Fruit fly (Drosophila melanogaster) whole organism, wandering third instar larva: ENCODE results near the gene Rbf2.

Source experiments
- Abd-B ChIP-seq: fragments of >200 bp; optimal IDR thresholded peaks from 2 replicates; lab custom pipeline; 2017; ENCODE audit warnings: missing biosample characterization, missing genetic modification characterization
- CG32264 ChIP-seq: fragments of 200-800 bp; sonication (Bioruptor generic); optimal IDR thresholded peaks from 2 replicates; lab custom pipeline; 2016; ENCODE audit warnings: missing biosample characterization, missing genetic modification characterization
- CG9705 ChIP-seq: fragments of 200-800 bp; sonication (Bioruptor generic); optimal IDR thresholded peaks from 2 replicates; lab custom pipeline; 2018; ENCODE audit warnings: missing biosample characterization, mild to moderate bottlenecking, missing genetic modification characterization
- CrebA ChIP-seq: fragments of 200-800 bp; sonication (Bioruptor generic); optimal IDR thresholded peaks from 2 replicates; lab custom pipeline; 2016; ENCODE audit warnings: missing biosample characterization, mild to moderate bottlenecking, missing genetic modification characterization, borderline replicate concordance
- Dfd ChIP-seq: fragments of >200 bp; optimal IDR thresholded peaks from 2 replicates; lab custom pipeline; 2017; ENCODE audit warnings: missing biosample characterization, missing genetic modification characterization
- Dif ChIP-seq: fragments of 200-275, 200-300 bp; sonication (Bioruptor generic); optimal IDR thresholded peaks from 2 replicates; lab custom pipeline; 2018; ENCODE audit warnings: missing biosample characterization, missing genetic modification characterization; ENCODE audit not compliant: partially characterized antibody
- GATAd ChIP-seq: sonication (Bioruptor generic); optimal IDR thresholded peaks from 2 replicates; lab custom pipeline; 2016; ENCODE audit warnings: missing biosample characterization, missing genetic modification characterization
- HLH106 ChIP-seq: fragments of 200-800 bp; optimal IDR thresholded peaks from 3 replicates; lab custom pipeline; 2019; ENCODE audit warnings: missing biosample characterization, mild to moderate bottlenecking, missing genetic modification characterization, moderate library complexity
- Hnf4 ChIP-seq: fragments of 200-800 bp; sonication (Bioruptor generic); optimal IDR thresholded peaks from 2 replicates; lab custom pipeline; 2016; ENCODE audit warnings: missing biosample characterization, mild to moderate bottlenecking, missing genetic modification characterization
- Hr78 ChIP-seq: fragments of >200 bp; optimal IDR thresholded peaks from 2 replicates; lab custom pipeline; 2017; ENCODE audit warnings: missing biosample characterization, missing genetic modification characterization
- Hr83 ChIP-seq: fragments of 200-300 bp; sonication (Bioruptor generic); optimal IDR thresholded peaks from 2 replicates; lab custom pipeline; 2016; ENCODE audit warnings: missing biosample characterization, mild to moderate bottlenecking, missing genetic modification characterization, moderate library complexity; ENCODE audit not compliant: poor library complexity, severe bottlenecking
- Jra ChIP-seq: sonication (Bioruptor generic); optimal IDR thresholded peaks from 2 replicates; lab custom pipeline; 2016; ENCODE audit warnings: missing biosample characterization, missing genetic modification characterization
- Mio ChIP-seq: sonication (Bioruptor generic); optimal IDR thresholded peaks from 2 replicates; lab custom pipeline; 2016; ENCODE audit warnings: missing biosample characterization, missing genetic modification characterization
- Myc ChIP-seq: fragments of >200 bp; optimal IDR thresholded peaks from 2 replicates; lab custom pipeline; 2017
- N ChIP-seq: fragments of >200 bp; optimal IDR thresholded peaks from 2 replicates; lab custom pipeline; 2018; ENCODE audit warnings: missing biosample characterization, missing external identifiers, missing genetic modification characterization
- OdsH ChIP-seq: fragments of 200-800 bp; sonication (Bioruptor generic); optimal IDR thresholded peaks from 2 replicates; lab custom pipeline; 2016; ENCODE audit warnings: missing biosample characterization, mild to moderate bottlenecking, missing genetic modification characterization
- Rel ChIP-seq, 2 experiments: fragments of 200-800 bp; sonication (Bioruptor generic) in 1 of 2; optimal IDR thresholded peaks; 2 replicates in 1 of 2; 3 replicates in 1 of 2; lab custom pipeline; 2016 to 2019; ENCODE audit warnings: mild to moderate bottlenecking in 2 of 2, missing biosample characterization in 2 of 2, missing genetic modification characterization in 2 of 2, moderate library complexity in 1 of 2
- Sp1 ChIP-seq: fragments of 200-800 bp; sonication (Bioruptor generic); optimal IDR thresholded peaks from 3 replicates; lab custom pipeline; 2019; ENCODE audit warnings: missing biosample characterization, mild to moderate bottlenecking, missing genetic modification characterization, moderate library complexity
- Vsx2 ChIP-seq: fragments of 200-300, 225-300 bp; sonication (Bioruptor generic); optimal IDR thresholded peaks from 2 replicates; lab custom pipeline; 2018; ENCODE audit warnings: missing biosample characterization, missing genetic modification characterization; ENCODE audit not compliant: partially characterized antibody
- br ChIP-seq: fragments of 200-800 bp; sonication (Bioruptor generic); optimal IDR thresholded peaks from 2 replicates; lab custom pipeline; 2016; ENCODE audit warnings: missing biosample characterization, missing genetic modification characterization
- brk ChIP-seq: fragments of 200-800 bp; sonication (Bioruptor generic); optimal IDR thresholded peaks from 2 replicates; lab custom pipeline; 2016; ENCODE audit warnings: missing biosample characterization, mild to moderate bottlenecking, missing genetic modification characterization
- dl ChIP-seq, 2 experiments: fragments of 175-275, 200-275 bp in 1 of 2; fragments of 200-275 bp in 1 of 2; sonication (Bioruptor generic); optimal IDR thresholded peaks; lab custom pipeline; 2018; ENCODE audit warnings: mild to moderate bottlenecking in 2 of 2, missing biosample characterization in 2 of 2, missing genetic modification characterization in 2 of 2, moderate library complexity in 2 of 2; ENCODE audit not compliant: partially characterized antibody in 2 of 2, insufficient read depth in 1 of 2
- dmrt93B ChIP-seq: fragments of 200-800 bp; sonication (Bioruptor generic); optimal IDR thresholded peaks from 2 replicates; lab custom pipeline; 2018; ENCODE audit warnings: missing biosample characterization, mild to moderate bottlenecking, missing genetic modification characterization
- dsf ChIP-seq: sonication (Bioruptor generic); optimal IDR thresholded peaks from 2 replicates; lab custom pipeline; 2016; ENCODE audit warnings: missing biosample characterization, missing genetic modification characterization, borderline replicate concordance
- ey ChIP-seq: fragments of 200-800 bp; sonication (Bioruptor generic); optimal IDR thresholded peaks from 2 replicates; lab custom pipeline; 2016; ENCODE audit warnings: missing biosample characterization, missing genetic modification characterization
- foxo ChIP-seq, 2 experiments: fragments of 200-800 bp; sonication (Bioruptor generic); optimal IDR thresholded peaks; 2 replicates in 1 of 2; 3 replicates in 1 of 2; lab custom pipeline; 2016 to 2017; ENCODE audit warnings: missing biosample characterization in 2 of 2, missing genetic modification characterization in 2 of 2
- fru ChIP-seq: fragments of 200-800 bp; sonication (Bioruptor generic); optimal IDR thresholded peaks from 3 replicates; lab custom pipeline; 2016; ENCODE audit warnings: missing biosample characterization, mild to moderate bottlenecking, missing genetic modification characterization
- h ChIP-seq: fragments of 200-800 bp; sonication (Bioruptor generic); optimal IDR thresholded peaks from 3 replicates; lab custom pipeline; 2016; ENCODE audit warnings: missing biosample characterization, mild to moderate bottlenecking, missing genetic modification characterization
- jim ChIP-seq: fragments of 175-275, 200-325 bp; sonication (Bioruptor generic); optimal IDR thresholded peaks from 2 replicates; lab custom pipeline; 2016; ENCODE audit warnings: missing biosample characterization, mild to moderate bottlenecking, missing genetic modification characterization
- lola ChIP-seq: fragments of >200 bp; optimal IDR thresholded peaks from 2 replicates; lab custom pipeline; 2017; ENCODE audit warnings: missing biosample characterization, missing genetic modification characterization
- pan ChIP-seq: fragments of >200 bp; optimal IDR thresholded peaks from 2 replicates; lab custom pipeline; 2017
- psq ChIP-seq: fragments of 200-800 bp; sonication (Bioruptor generic); optimal IDR thresholded peaks from 3 replicates; lab custom pipeline; 2017; ENCODE audit warnings: missing biosample characterization, mild to moderate bottlenecking, missing genetic modification characterization, moderate library complexity
- rgr ChIP-seq: fragments of 200-800 bp; sonication (Bioruptor generic); optimal IDR thresholded peaks from 3 replicates; lab custom pipeline; 2016; ENCODE audit warnings: missing biosample characterization, mild to moderate bottlenecking, missing genetic modification characterization
- sage ChIP-seq: fragments of 200-800 bp; sonication (Bioruptor generic); optimal IDR thresholded peaks from 2 replicates; lab custom pipeline; 2016; ENCODE audit warnings: missing biosample characterization, mild to moderate bottlenecking, missing genetic modification characterization
- sv ChIP-seq: fragments of 200-800 bp; sonication (Bioruptor generic); optimal IDR thresholded peaks from 3 replicates; lab custom pipeline; 2016; ENCODE audit warnings: missing biosample characterization, missing genetic modification characterization
- tai ChIP-seq: sonication (Bioruptor generic); optimal IDR thresholded peaks from 2 replicates; lab custom pipeline; 2016; ENCODE audit warnings: missing biosample characterization, missing genetic modification characterization
- usp ChIP-seq: fragments of >200 bp; optimal IDR thresholded peaks from 2 replicates; lab custom pipeline; 2017; ENCODE audit warnings: missing biosample characterization, missing genetic modification characterization
- woc ChIP-seq: sonication (Bioruptor generic); optimal IDR thresholded peaks from 2 replicates; lab custom pipeline; 2016; ENCODE audit warnings: missing biosample characterization, mild to moderate bottlenecking, missing genetic modification characterization

The Rbf2 gene

dm6 chr3R:15974235-15974634 is 9.0 kb downstream of the Rbf2 start:
- no peak for TF ChIP-seq tai
- peak; percentile 80 for TF ChIP-seq rgr (GFP tag; lab: Kevin White, UChicago)
- peak; percentile 37 for TF ChIP-seq Jra (GFP tag; lab: Kevin White, UChicago)
- peak; percentile 79 for TF ChIP-seq HLH106 (tag; lab: Kevin White, UChicago)
- TF ChIP-seq Hr78 (GFP tag; lab: Kevin White, UChicago) = no peak
- TF ChIP-seq foxo (GFP tag; optimal IDR thresholded peaks at IDR 0.05; lab: Kevin White, UChicago) = peak; percentile 9 to 85
- no peak for TF ChIP-seq lola (GFP tag; lab: Kevin White, UChicago)
- TF ChIP-seq dmrt93B (GFP tag; lab: Kevin White, UChicago) = peak; percentile 37
- TF ChIP-seq GATAd (GFP tag; lab: Kevin White, UChicago) = no peak
- TF ChIP-seq Mio (GFP tag; lab: Kevin White, UChicago) = peak; percentile 16
- TF ChIP-seq dl (GFP tag; optimal IDR thresholded peaks at IDR 0.05; lab: Kevin White, UChicago; ENCODE audit: insufficient read depth in 1 of 2, partially characterized antibody in 2 of 2) = no peak
- peak; percentile 33 for TF ChIP-seq woc (GFP tag; lab: Kevin White, UChicago)
- TF ChIP-seq Sp1 (GFP tag; lab: Kevin White, UChicago) = peak; percentile 53
- TF ChIP-seq h (GFP tag; lab: Kevin White, UChicago) = peak; percentile 85
- no peak for TF ChIP-seq Dfd (GFP tag; lab: Kevin White, UChicago)
- no peak for TF ChIP-seq usp (GFP tag; lab: Kevin White, UChicago)
- peak; percentile 63 for TF ChIP-seq Hnf4
- TF ChIP-seq ey (GFP tag; lab: Kevin White, UChicago) = peak; percentile 84
- no peak for TF ChIP-seq jim (GFP tag; lab: Kevin White, UChicago)
- TF ChIP-seq CG9705 (GFP tag; lab: Kevin White, UChicago) = peak; percentile 1
- peak; percentile 74 for TF ChIP-seq br (GFP tag; lab: Kevin White, UChicago)
- TF ChIP-seq sage (GFP tag; lab: Kevin White, UChicago) = no peak
- TF ChIP-seq Abd-B = no peak
- TF ChIP-seq dsf = no peak
- TF ChIP-seq Vsx2 (GFP tag; lab: Kevin White, UChicago) = no peak
- no peak for TF ChIP-seq N (GFP tag; lab: Kevin White, UChicago)
- peak; percentile 37 for TF ChIP-seq Hr83 (GFP tag; lab: Kevin White, UChicago)
- peak; percentile 84 for TF ChIP-seq fru (GFP tag; lab: Kevin White, UChicago)
- peak; percentile 29 for TF ChIP-seq CG32264 (GFP tag; lab: Kevin White, UChicago)
- no peak for TF ChIP-seq psq (GFP tag; lab: Kevin White, UChicago)
- TF ChIP-seq sv (GFP tag; lab: Kevin White, UChicago) = peak; percentile 66
- no peak for TF ChIP-seq Rel (GFP tag; optimal IDR thresholded peaks at IDR 0.05; lab: Kevin White, UChicago)
- no peak for TF ChIP-seq Rel (tag; optimal IDR thresholded peaks at IDR 0.05; lab: Kevin White, UChicago)
- TF ChIP-seq OdsH (GFP tag; lab: Kevin White, UChicago) = peak; percentile 69
- no peak for TF ChIP-seq pan (lab: Kevin White, UChicago)
- TF ChIP-seq Dif = no peak
- TF ChIP-seq brk (GFP tag; lab: Kevin White, UChicago) = no peak
- no peak for TF ChIP-seq CrebA (GFP tag; lab: Kevin White, UChicago)
- no peak for TF ChIP-seq Myc (lab: Kevin White, UChicago)

- no peak for TF ChIP-seq Jra (GFP tag; lab: Kevin White, UChicago)
- TF ChIP-seq Sp1 (GFP tag; lab: Kevin White, UChicago) = no peak
- no peak for TF ChIP-seq Myc (lab: Kevin White, UChicago)
- TF ChIP-seq CG9705 (GFP tag; lab: Kevin White, UChicago) = no peak
- no peak for TF ChIP-seq CG32264 (GFP tag; lab: Kevin White, UChicago)
Measured at dm6 chr3R:15975170-15975569, 9.9 kb downstream of the Rbf2 start.
